Worm (Caenorhabditis elegans) whole organism, L4 larva: ENCODE data around the gene W07A12.8.

ENCODE experiments used
- aha-1 ChIP-seq: fragments of 150-350 bp; peaks from one replicate; lab custom pipeline; 2014; ENCODE audit warnings: missing biosample characterization, missing genetic modification characterization
- egl-27 ChIP-seq: sonication (generic microtip); optimal IDR thresholded peaks from 3 replicates; lab custom pipeline; 2017; ENCODE audit warnings: missing biosample characterization, missing genetic modification reagents, missing genetic modification characterization
- ztf-11 ChIP-seq: fragments of 150-350 bp; optimal IDR thresholded peaks from 2 replicates; lab custom pipeline; 2014; ENCODE audit warnings: missing biosample characterization, missing genetic modification characterization

DNA sequence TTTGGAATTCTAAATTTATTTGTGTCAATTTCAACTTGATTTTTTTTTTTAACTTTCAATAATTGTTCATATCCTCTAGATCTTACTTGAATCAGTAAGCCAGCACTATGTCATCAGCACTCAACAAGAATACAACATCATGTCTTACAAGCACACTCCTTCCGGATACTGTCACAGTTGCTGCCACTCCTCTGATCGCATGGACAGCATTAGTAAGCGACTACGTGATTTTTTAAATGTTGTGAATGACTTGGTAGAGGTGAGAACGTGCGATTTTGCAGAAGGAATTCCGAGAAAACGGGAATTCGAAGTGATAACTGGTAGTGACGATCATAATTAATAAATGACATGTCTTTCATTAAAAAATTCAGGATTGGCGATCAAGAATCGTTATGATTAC, 7.6 kb downstream of the W07A12.8 start, which contains the start of gene oac-54:
- TF ChIP-seq ztf-11 (tag; lab: Kevin White, UChicago) (no peak), aha-1 (peak; percentile 95), egl-27 (tag; lab: Kevin White, UChicago) (no peak)
